Worm (Caenorhabditis elegans) whole organism, L4 larva: ENCODE data around the gene srx-50.

Experiments used
- F49E8.2 ChIP-seq: sonication (generic microtip); optimal IDR thresholded peaks from 2 replicates; lab custom pipeline; 2016; ENCODE audit warnings: missing compliant biosample characterization, mild to moderate bottlenecking, missing genetic modification characterization, borderline replicate concordance
- ama-1 ChIP-seq: fragments of 150-350 bp; optimal IDR thresholded peaks from 2 replicates; lab custom pipeline; 2014; ENCODE audit warnings: inconsistent platforms, mixed read lengths
- ceh-44 ChIP-seq: fragments of 200-800 bp; sonication (Bioruptor generic); IDR thresholded peaks from 2 replicates; pipeline ENCODE4 v1.3.6; 2022; ENCODE audit warnings: missing genetic modification reagents, missing genetic modification characterization, missing compliant biosample characterization
- ces-1 ChIP-seq: fragments of 150-350 bp; sonication (generic microtip); optimal IDR thresholded peaks from 4 replicates; lab custom pipeline; 2014; ENCODE audit warnings: missing biosample characterization, missing genetic modification reagents, missing genetic modification characterization
- fos-1 ChIP-seq: fragments of 150-350 bp; optimal IDR thresholded peaks from 2 replicates; lab custom pipeline; 2014; ENCODE audit warnings: missing biosample characterization, missing genetic modification characterization
- nhr-10 ChIP-seq: fragments of 150-350 bp; optimal IDR thresholded peaks from 2 replicates; lab custom pipeline; 2014; ENCODE audit warnings: missing biosample characterization, missing genetic modification characterization
- nhr-111 ChIP-seq: fragments of 200-800 bp; sonication (Bioruptor generic); optimal IDR thresholded peaks from 2 replicates; lab custom pipeline; 2018; ENCODE audit warnings: mild to moderate bottlenecking, missing genetic modification characterization, missing compliant biosample characterization
- nhr-25 ChIP-seq: sonication (generic microtip); optimal IDR thresholded peaks from 2 replicates; lab custom pipeline; 2017; ENCODE audit warnings: missing genetic modification characterization, mild to moderate bottlenecking, missing compliant biosample characterization, antibody characterized with exemption, moderate library complexity, borderline replicate concordance; ENCODE audit not compliant: insufficient read depth
- nhr-28 ChIP-seq: fragments of 150-350 bp; optimal IDR thresholded peaks from 2 replicates; lab custom pipeline; 2014; ENCODE audit warnings: missing biosample characterization, missing genetic modification characterization
- pha-4 ChIP-seq, 2 experiments: fragments of 150-350 bp in 1 of 2; fragments of 200-800 bp in 1 of 2; sonication (Bioruptor generic) in 1 of 2; IDR thresholded peaks in 1 of 2; optimal IDR thresholded peaks in 1 of 2; 2 replicates each; pipeline versions ENCODE4 v1.3.6 to Lab custom; 2014 to 2022; ENCODE audit warnings: missing genetic modification characterization in 2 of 2, missing genetic modification reagents in 2 of 2, missing biosample characterization in 1 of 2, missing compliant biosample characterization in 1 of 2
- snpc-4 ChIP-seq: fragments of 150-350 bp; optimal IDR thresholded peaks from 2 replicates; lab custom pipeline; 2014; ENCODE audit warnings: missing biosample characterization, missing genetic modification characterization
- unc-39 ChIP-seq: sonication (generic microtip); optimal IDR thresholded peaks from 2 replicates; lab custom pipeline; 2017; ENCODE audit warnings: missing biosample characterization, missing genetic modification characterization
- zag-1 ChIP-seq: fragments of 150-350 bp; optimal IDR thresholded peaks from 2 replicates; lab custom pipeline; 2014; ENCODE audit warnings: missing biosample characterization, missing genetic modification characterization

DNA sequence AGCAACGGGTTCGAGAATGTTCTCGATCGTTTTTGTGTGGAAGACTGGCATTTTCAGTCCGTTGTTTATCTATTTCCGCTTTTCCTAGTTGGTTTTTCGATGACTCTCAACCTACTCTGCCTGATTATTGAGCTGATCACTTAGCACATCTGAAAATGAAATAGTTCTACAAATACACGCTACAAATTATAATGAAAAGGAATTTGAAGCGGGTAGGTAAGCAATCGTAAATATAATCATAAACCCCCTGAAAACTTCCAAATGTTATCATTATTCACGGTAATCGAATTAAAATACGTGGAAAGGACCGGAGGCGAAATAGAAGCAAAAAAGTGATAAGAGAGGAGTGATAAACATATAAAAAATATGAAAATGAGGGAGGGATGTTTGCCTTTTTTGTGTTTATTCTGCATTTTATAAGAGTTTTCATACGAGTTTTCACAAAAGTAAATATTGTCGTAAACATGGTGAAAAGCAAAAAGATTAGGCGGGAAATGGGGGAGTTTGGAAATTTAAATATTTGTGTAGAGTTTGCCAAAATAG, 36.5 kb downstream of the srx-50 start, which contains the start of gene deb-1:
- TF ChIP-seq nhr-25 (tag; lab: Kevin White, UChicago) (no peak), ama-1 (no peak), F49E8.2 (tag; lab: Kevin White, UChicago) (no peak), ceh-44 (GFP tag; lab: Robert Waterston, UW) (no peak), nhr-111 (GFP tag; lab: Kevin White, UChicago) (no peak), zag-1 (tag; lab: Kevin White, UChicago) (no peak), nhr-28 (peak; percentile 5), unc-39 (tag; lab: Kevin White, UChicago) (no peak), nhr-10 (no peak), fos-1 (tag; lab: Kevin White, UChicago) (no peak), snpc-4 (tag; lab: Kevin White, UChicago) (no peak), pha-4 (GFP tag; IDR thresholded peaks at IDR 0.05; lab: Robert Waterston, UW) (no peak), pha-4 (tag; optimal IDR thresholded peaks at IDR 0.05; lab: Kevin White, UChicago) (no peak), ces-1 (GFP tag; lab: Kevin White, UChicago) (no peak)
